Fruit fly (Drosophila melanogaster) whole organism, embryonic: ENCODE data around the gene PRL-1.

Source experiments
- CG10209 ChIP-seq: fragments of 200-800 bp; sonication (Bioruptor generic); optimal IDR thresholded peaks from 3 replicates; lab custom pipeline; 2017; ENCODE audit warnings: missing biosample characterization, mild to moderate bottlenecking, missing genetic modification characterization, missing genetic modification reagents
- CG11093 ChIP-seq: fragments of 200-800 bp; sonication (Bioruptor generic); IDR thresholded peaks from 3 replicates; pipeline ENCODE4 v1.3.6; 2022; ENCODE audit warnings: missing biosample characterization, missing genetic modification characterization
- CG11456 ChIP-seq: fragments of 200-800 bp; sonication (Bioruptor generic); IDR thresholded peaks from 3 replicates; pipeline ENCODE4 v1.3.6; 2022; ENCODE audit warnings: missing biosample characterization, missing genetic modification characterization
- CG12071 ChIP-seq: fragments of 200-800 bp; sonication (Bioruptor generic); optimal IDR thresholded peaks from 3 replicates; lab custom pipeline; 2018; ENCODE audit warnings: missing biosample characterization, mild to moderate bottlenecking, missing genetic modification characterization
- CG12155 ChIP-seq: fragments of 200-800 bp; sonication (Bioruptor generic); optimal IDR thresholded peaks from 3 replicates; lab custom pipeline; 2016; ENCODE audit warnings: missing biosample characterization, missing genetic modification characterization
- CG12744 ChIP-seq: fragments of 200-800 bp; sonication (Bioruptor generic); optimal IDR thresholded peaks from 2 replicates; lab custom pipeline; 2016; ENCODE audit warnings: missing biosample characterization, missing genetic modification characterization
- CG13424 ChIP-seq: fragments of 200-800 bp; sonication (Bioruptor generic); optimal IDR thresholded peaks from 2 replicates; lab custom pipeline; 2019; ENCODE audit warnings: missing biosample characterization, mild to moderate bottlenecking, missing genetic modification characterization, moderate library complexity
- CG13775 ChIP-seq: fragments of 200-800 bp; sonication (Bioruptor generic); optimal IDR thresholded peaks from 3 replicates; lab custom pipeline; 2017; ENCODE audit warnings: missing biosample characterization, mild to moderate bottlenecking, missing genetic modification characterization
- CG13894 ChIP-seq: fragments of 200-800 bp; sonication (Bioruptor generic); optimal IDR thresholded peaks from 3 replicates; lab custom pipeline; 2018; ENCODE audit warnings: missing biosample characterization, mild to moderate bottlenecking, missing genetic modification characterization, moderate library complexity
- CG1529 ChIP-seq: fragments of 200-800 bp; sonication (Bioruptor generic); optimal IDR thresholded peaks from 3 replicates; lab custom pipeline; 2018; ENCODE audit warnings: missing biosample characterization, missing genetic modification characterization
- CG17361 ChIP-seq: fragments of 200-800 bp; sonication (Bioruptor generic); IDR thresholded peaks from 3 replicates; pipeline ENCODE4 v1.3.6; 2022; ENCODE audit warnings: missing biosample characterization, missing genetic modification characterization
- CG18011 ChIP-seq: fragments of 200-800 bp; sonication (Bioruptor generic); optimal IDR thresholded peaks from 2 replicates; lab custom pipeline; 2017; ENCODE audit warnings: missing biosample characterization, missing genetic modification characterization, mild to moderate bottlenecking, moderate library complexity, missing genotype
- CG1832 ChIP-seq: fragments of 200-800 bp; sonication (Bioruptor generic); optimal IDR thresholded peaks from 2 replicates; lab custom pipeline; 2017; ENCODE audit warnings: missing biosample characterization, mild to moderate bottlenecking, missing genetic modification characterization, inconsistent platforms
- CG4404 ChIP-seq: fragments of 200-800 bp; sonication (Bioruptor generic); IDR thresholded peaks from 2 replicates; pipeline ENCODE4 v1.3.6; 2022; ENCODE audit warnings: missing biosample characterization, missing genetic modification characterization
- CG4424 ChIP-seq: fragments of 200-800 bp; sonication (Bioruptor generic); optimal IDR thresholded peaks from 3 replicates; lab custom pipeline; 2016; ENCODE audit warnings: missing biosample characterization, missing genetic modification characterization
- CG5245 ChIP-seq: fragments of 200-800 bp; sonication (Bioruptor generic); optimal IDR thresholded peaks from 3 replicates; lab custom pipeline; 2016; ENCODE audit warnings: missing biosample characterization, missing genetic modification characterization
- CG5953 ChIP-seq: fragments of 200-800 bp; sonication (Bioruptor generic); IDR thresholded peaks from 2 replicates; pipeline ENCODE4 v1.3.6; 2022; ENCODE audit warnings: missing biosample characterization, missing genetic modification characterization
- CG7271 ChIP-seq: fragments of 200-800 bp; sonication (Bioruptor generic); optimal IDR thresholded peaks from 2 replicates; lab custom pipeline; 2018; ENCODE audit warnings: missing biosample characterization, mild to moderate bottlenecking, missing genetic modification characterization, moderate library complexity
- CG7963 ChIP-seq: fragments of 200-800 bp; sonication (Bioruptor generic); IDR thresholded peaks from 3 replicates; pipeline ENCODE4 v1.3.6; 2022; ENCODE audit warnings: missing biosample characterization, missing genetic modification characterization; ENCODE audit not compliant: partially characterized antibody
- CG9437 ChIP-seq: fragments of 200-800 bp; sonication (Bioruptor generic); optimal IDR thresholded peaks from 2 replicates; lab custom pipeline; 2018; ENCODE audit warnings: missing biosample characterization, mild to moderate bottlenecking, missing genetic modification characterization
- CG9817 ChIP-seq: fragments of 200-800 bp; sonication (Bioruptor generic); optimal IDR thresholded peaks from 2 replicates; lab custom pipeline; 2018; ENCODE audit warnings: missing biosample characterization, mild to moderate bottlenecking, missing genetic modification characterization, moderate library complexity
- Chrac-16 ChIP-seq: fragments of 200-800 bp; sonication (Bioruptor generic); optimal IDR thresholded peaks from 3 replicates; lab custom pipeline; 2016; ENCODE audit warnings: missing biosample characterization, missing genetic modification characterization
- CoRest ChIP-seq: fragments of 200-800 bp; sonication (Bioruptor generic); optimal IDR thresholded peaks from 3 replicates; lab custom pipeline; 2018; ENCODE audit warnings: missing biosample characterization, mild to moderate bottlenecking, missing genetic modification characterization, moderate library complexity
- D ChIP-seq, 2 experiments: fragments of 200-800 bp in 1 of 2; fragments of >200 bp in 1 of 2; sonication (Bioruptor generic) in 1 of 2; optimal IDR thresholded peaks; 2 replicates in 1 of 2; 3 replicates in 1 of 2; lab custom pipeline; 2017; ENCODE audit warnings: mild to moderate bottlenecking in 1 of 2, missing biosample characterization in 1 of 2, missing genetic modification characterization in 1 of 2, missing genetic modification reagents in 1 of 2
- D19A ChIP-seq: fragments of 200-800 bp; optimal IDR thresholded peaks from 3 replicates; lab custom pipeline; 2019; ENCODE audit warnings: missing biosample characterization, mild to moderate bottlenecking, missing genetic modification characterization, moderate library complexity
- GATAe ChIP-seq: fragments of 200-800 bp; sonication (Bioruptor generic); conservative IDR thresholded peaks from 2 replicates; pipeline ENCODE4 v1.3.6; 2022; ENCODE audit warnings: missing biosample characterization, missing genetic modification characterization
- HLH54F ChIP-seq: fragments of 200-800 bp; sonication (Bioruptor generic); optimal IDR thresholded peaks from 3 replicates; lab custom pipeline; 2016; ENCODE audit warnings: missing biosample characterization, missing genetic modification characterization
- NC2β ChIP-seq: fragments of 200-800 bp; sonication (Bioruptor generic); optimal IDR thresholded peaks from 2 replicates; lab custom pipeline; 2016; ENCODE audit warnings: missing biosample characterization, missing genetic modification characterization
- Ptx1 ChIP-seq: fragments of 200-800 bp; sonication (Bioruptor generic); IDR thresholded peaks from 2 replicates; pipeline ENCODE4 v1.3.6; 2022; ENCODE audit warnings: missing biosample characterization, missing genetic modification characterization
- Six4 ChIP-seq: fragments of 200-800 bp; sonication (Bioruptor generic); optimal IDR thresholded peaks from 2 replicates; lab custom pipeline; 2016; ENCODE audit warnings: missing biosample characterization, missing genetic modification characterization
- Ssrp ChIP-seq: fragments of 200-800 bp; sonication (Bioruptor generic); optimal IDR thresholded peaks from 2 replicates; lab custom pipeline; 2018; ENCODE audit warnings: missing biosample characterization, mild to moderate bottlenecking, missing genetic modification characterization, moderate library complexity
- cato ChIP-seq: fragments of 200-800 bp; sonication (Bioruptor generic); optimal IDR thresholded peaks from 2 replicates; lab custom pipeline; 2016; ENCODE audit warnings: missing biosample characterization, missing genetic modification characterization, borderline replicate concordance
- caup ChIP-seq: fragments of 200-800 bp; sonication (Bioruptor generic); optimal IDR thresholded peaks from 3 replicates; lab custom pipeline; 2017; ENCODE audit warnings: missing biosample characterization, mild to moderate bottlenecking, missing genetic modification characterization, moderate library complexity; ENCODE audit not compliant: severe bottlenecking
- cg ChIP-seq: fragments of 200-800 bp; sonication (Bioruptor generic); optimal IDR thresholded peaks from 3 replicates; lab custom pipeline; 2019; ENCODE audit warnings: missing biosample characterization, mild to moderate bottlenecking, missing genetic modification characterization, moderate library complexity
- cwo ChIP-seq: fragments of 200-800 bp; sonication (Bioruptor generic); optimal IDR thresholded peaks from 3 replicates; lab custom pipeline; 2017; ENCODE audit warnings: missing biosample characterization, missing genetic modification characterization, mild to moderate bottlenecking, moderate library complexity, missing genetic modification reagents
- da ChIP-seq: fragments of 200-800 bp; sonication (Bioruptor generic); optimal IDR thresholded peaks from 2 replicates; lab custom pipeline; 2016; ENCODE audit warnings: missing biosample characterization, missing genetic modification characterization
- dmrt11E ChIP-seq: fragments of 200-800 bp; sonication (Bioruptor generic); optimal IDR thresholded peaks from 3 replicates; lab custom pipeline; 2018; ENCODE audit warnings: missing biosample characterization, mild to moderate bottlenecking, missing genetic modification characterization, moderate library complexity
- emc ChIP-seq: fragments of 200-800 bp; sonication (Bioruptor generic); optimal IDR thresholded peaks from 2 replicates; lab custom pipeline; 2016; ENCODE audit warnings: missing biosample characterization, missing genetic modification characterization
- eve ChIP-seq, 2 experiments: fragments of >200 bp; optimal IDR thresholded peaks; 2 replicates each; lab custom pipeline; 2017; ENCODE audit warnings: missing biosample characterization in 2 of 2, missing genetic modification characterization in 2 of 2
- fru ChIP-seq: fragments of >200 bp; optimal IDR thresholded peaks from 2 replicates; lab custom pipeline; 2017
- fu2 ChIP-seq: fragments of 200-800 bp; sonication (Bioruptor generic); optimal IDR thresholded peaks from 2 replicates; lab custom pipeline; 2016; ENCODE audit warnings: missing biosample characterization, missing genetic modification characterization
- grn ChIP-seq: fragments of 200-800 bp; sonication (Bioruptor generic); optimal IDR thresholded peaks from 3 replicates; lab custom pipeline; 2017; ENCODE audit warnings: missing biosample characterization, missing genetic modification characterization
- hb ChIP-seq: fragments of 200-800 bp; sonication (Bioruptor generic); IDR thresholded peaks from 3 replicates; pipeline ENCODE4 v1.3.6; 2022; ENCODE audit warnings: missing biosample characterization, missing genetic modification characterization; ENCODE audit not compliant: partially characterized antibody
- her ChIP-seq: fragments of 200-800 bp; sonication (Bioruptor generic); optimal IDR thresholded peaks from 2 replicates; lab custom pipeline; 2016; ENCODE audit warnings: missing biosample characterization, missing genetic modification characterization
- mirr ChIP-seq: fragments of 200-800 bp; sonication (Bioruptor generic); optimal IDR thresholded peaks from 3 replicates; lab custom pipeline; 2018; ENCODE audit warnings: missing biosample characterization, mild to moderate bottlenecking, missing genetic modification characterization
- pb ChIP-seq: fragments of 200-800 bp; sonication (Bioruptor generic); optimal IDR thresholded peaks from 3 replicates; lab custom pipeline; 2016; ENCODE audit warnings: missing biosample characterization, missing genetic modification characterization
- sd ChIP-seq: fragments of 200-800 bp; sonication (Bioruptor generic); optimal IDR thresholded peaks from 3 replicates; lab custom pipeline; 2018; ENCODE audit warnings: missing biosample characterization, mild to moderate bottlenecking, missing genetic modification characterization, moderate library complexity
- sens-2 ChIP-seq: fragments of 200-800 bp; sonication (Bioruptor generic); IDR thresholded peaks from 2 replicates; pipeline ENCODE4 v1.3.6; 2022; ENCODE audit warnings: missing biosample characterization, missing genetic modification characterization
- tio ChIP-seq: fragments of 200-800 bp; sonication (Bioruptor generic); optimal IDR thresholded peaks from 2 replicates; lab custom pipeline; 2017; ENCODE audit warnings: missing biosample characterization, missing genetic modification characterization, inconsistent platforms
- usp ChIP-seq: fragments of >200 bp; optimal IDR thresholded peaks from 2 replicates; lab custom pipeline; 2017; ENCODE audit warnings: missing biosample characterization, missing genetic modification characterization
- zen2 ChIP-seq: fragments of 200-800 bp; sonication (Bioruptor generic); IDR thresholded peaks from 3 replicates; pipeline ENCODE4 v1.3.6; 2022; ENCODE audit warnings: missing biosample characterization, missing genetic modification characterization; ENCODE audit not compliant: partially characterized antibody

The PRL-1 gene

DNA sequence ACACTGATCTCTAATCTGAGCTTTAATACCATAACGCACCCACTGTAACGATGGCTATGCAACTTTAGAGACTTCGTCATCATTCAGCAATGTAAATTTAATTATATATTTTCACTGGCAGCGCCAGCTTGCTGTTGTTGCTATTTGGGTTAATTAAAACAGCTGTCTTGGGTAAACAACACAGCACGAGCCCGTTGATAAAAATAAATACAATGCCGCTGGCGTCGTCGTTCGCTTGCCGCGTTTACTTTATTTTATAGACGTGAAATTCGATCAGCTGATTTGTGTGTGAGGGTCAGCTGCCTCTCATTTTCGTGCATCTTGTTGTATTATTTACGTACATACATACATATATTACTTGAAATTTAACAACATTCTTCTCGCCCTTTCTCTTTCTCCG lies 15.3 kb upstream of the PRL-1 start (continued):
- TF ChIP-seq CG12155 (GFP tag; lab: Kevin White, UChicago): no peak
- no peak for TF ChIP-seq Six4
- no peak for TF ChIP-seq CG18011 (GFP tag; lab: Kevin White, UChicago)
- TF ChIP-seq usp (GFP tag; lab: Kevin White, UChicago): no peak
- TF ChIP-seq Chrac-16 (GFP tag; lab: Kevin White, UChicago): no peak
- no peak for TF ChIP-seq pb (GFP tag; lab: Kevin White, UChicago)
- peak; percentile 1 for TF ChIP-seq D19A (tag; lab: Kevin White, UChicago)
- peak; percentile 91 for TF ChIP-seq sd
- TF ChIP-seq CG1529 (GFP tag; lab: Kevin White, UChicago): peak; percentile 21
- no peak for TF ChIP-seq fu2 (GFP tag; lab: Kevin White, UChicago)
- TF ChIP-seq emc: no peak
- TF ChIP-seq D (optimal IDR thresholded peaks at IDR 0.05; lab: Kevin White, UChicago): no peak
- TF ChIP-seq D (GFP tag; optimal IDR thresholded peaks at IDR 0.05; lab: Kevin White, UChicago): peak; percentile 15
- TF ChIP-seq CG11093: no peak
- TF ChIP-seq CG5245: no peak
- TF ChIP-seq cato: no peak
- no peak for TF ChIP-seq CG9437 (GFP tag; lab: Kevin White, UChicago)
- TF ChIP-seq GATAe (GFP tag; lab: Robert Waterston, UW): no peak
- no peak for TF ChIP-seq CG4404 (GFP tag; lab: Robert Waterston, UW)
- no peak for TF ChIP-seq NC2β
- no peak for TF ChIP-seq her
- no peak for TF ChIP-seq CG11456 (GFP tag; lab: Robert Waterston, UW)
- peak; percentile 23 for TF ChIP-seq grn
- TF ChIP-seq CG4424: no peak
- peak; percentile 13 for TF ChIP-seq CG13424
- no peak for TF ChIP-seq HLH54F (GFP tag; lab: Kevin White, UChicago)
- no peak for TF ChIP-seq tio (GFP tag; lab: Kevin White, UChicago)
- no peak for TF ChIP-seq Ssrp (tag; lab: Kevin White, UChicago)
- no peak for TF ChIP-seq CG1832
- peak; percentile 8 for TF ChIP-seq CoRest (tag; lab: Kevin White, UChicago)
- TF ChIP-seq CG7963: no peak
- TF ChIP-seq CG13775 (GFP tag; lab: Kevin White, UChicago): no peak
- TF ChIP-seq CG7271 (tag; lab: Kevin White, UChicago): no peak
- TF ChIP-seq Ptx1 (GFP tag; lab: Robert Waterston, UW): no peak
- TF ChIP-seq zen2: no peak
- TF ChIP-seq hb (GFP tag; lab: Robert Waterston, UW): no peak
- TF ChIP-seq da: no peak
- TF ChIP-seq mirr (GFP tag; lab: Kevin White, UChicago): peak; percentile 56
- no peak for TF ChIP-seq CG12744 (GFP tag; lab: Kevin White, UChicago)
- TF ChIP-seq fru: no peak
- peak; percentile 46 for TF ChIP-seq caup (GFP tag; lab: Kevin White, UChicago)
- TF ChIP-seq CG13894 (tag; lab: Kevin White, UChicago): no peak
- no peak for TF ChIP-seq cg
- peak; percentile 58 for TF ChIP-seq cwo (GFP tag; lab: Kevin White, UChicago)
- TF ChIP-seq CG17361 (GFP tag; lab: Robert Waterston, UW): no peak
- TF ChIP-seq CG10209: peak; percentile 11
- no peak for TF ChIP-seq sens-2 (GFP tag; lab: Robert Waterston, UW)
- no peak for TF ChIP-seq CG5953 (GFP tag; lab: Robert Waterston, UW)
- peak; percentile 1 for TF ChIP-seq dmrt11E (tag; lab: Kevin White, UChicago)
- TF ChIP-seq eve (GFP tag; optimal IDR thresholded peaks at IDR 0.05; lab: Kevin White, UChicago): no peak
- no peak for TF ChIP-seq CG9817 (tag; lab: Kevin White, UChicago)
- peak; percentile 51 for TF ChIP-seq CG12071 (GFP tag; lab: Kevin White, UChicago)
